Worm (Caenorhabditis elegans) whole organism, late embryonic: Measurements from ENCODE around the gene F46F3.3.

Experiments
- K09A11.1 ChIP-seq: sonication (generic microtip); optimal IDR thresholded peaks from 2 replicates; lab custom pipeline; 2017; ENCODE audit warnings: antibody characterized with exemption, mild to moderate bottlenecking, missing genetic modification characterization, missing compliant biosample characterization; ENCODE audit not compliant: insufficient read depth
- ceh-19 ChIP-seq: fragments of 200-800 bp; sonication (Bioruptor generic); optimal IDR thresholded peaks from 2 replicates; lab custom pipeline; 2018; ENCODE audit warnings: mild to moderate bottlenecking, missing genetic modification characterization, missing compliant biosample characterization
- ceh-9 ChIP-seq: sonication (generic microtip); optimal IDR thresholded peaks from 2 replicates; lab custom pipeline; 2016; ENCODE audit warnings: mild to moderate bottlenecking, missing genetic modification characterization, inconsistent platforms, missing compliant biosample characterization
- dmd-4 ChIP-seq: sonication (generic microtip); optimal IDR thresholded peaks from 2 replicates; lab custom pipeline; 2016; ENCODE audit warnings: borderline replicate concordance, missing genetic modification characterization, missing compliant biosample characterization
- dve-1 ChIP-seq: sonication (generic microtip); optimal IDR thresholded peaks from 2 replicates; lab custom pipeline; 2017; ENCODE audit warnings: antibody characterized with exemption, mild to moderate bottlenecking, missing genetic modification characterization, missing compliant biosample characterization
- fkh-10 ChIP-seq: fragments of 150-350 bp; optimal IDR thresholded peaks from 2 replicates; lab custom pipeline; 2014; ENCODE audit warnings: missing biosample characterization, missing genetic modification reagents, missing genetic modification characterization
- hlh-30 ChIP-seq: sonication (generic microtip); optimal IDR thresholded peaks from 2 replicates; lab custom pipeline; 2017; ENCODE audit warnings: antibody characterized with exemption, missing genetic modification characterization, missing compliant biosample characterization; ENCODE audit not compliant: insufficient read depth
- pha-4 ChIP-seq: fragments of 150-350 bp; optimal IDR thresholded peaks from 2 replicates; lab custom pipeline; 2018; ENCODE audit warnings: missing biosample characterization, missing genetic modification reagents, missing genetic modification characterization
- pqm-1 ChIP-seq: sonication (generic microtip); optimal IDR thresholded peaks from 2 replicates; lab custom pipeline; 2016; ENCODE audit warnings: missing genetic modification characterization, missing compliant biosample characterization
- tbx-2 ChIP-seq: sonication (generic microtip); optimal IDR thresholded peaks from 2 replicates; lab custom pipeline; 2016; ENCODE audit warnings: missing genetic modification characterization, missing compliant biosample characterization

DNA sequence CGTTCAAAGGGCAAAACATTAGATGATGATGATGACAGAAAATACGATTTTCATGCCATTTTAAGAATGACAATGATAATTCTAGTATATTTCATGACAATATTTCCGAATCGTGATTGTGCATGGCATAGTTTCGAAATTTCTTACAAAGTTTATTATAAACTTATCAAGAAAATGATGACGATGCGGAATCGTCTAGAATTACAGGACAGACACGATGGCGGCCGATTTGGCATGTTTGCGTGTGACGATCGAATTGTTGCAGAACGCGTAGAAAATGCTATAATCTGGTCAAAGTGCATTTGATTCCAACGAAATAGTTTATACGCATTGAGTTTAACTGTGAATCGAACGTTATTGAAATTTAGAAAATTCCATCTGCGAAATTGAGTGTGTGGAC lies 18.0 kb upstream of the F46F3.3 start:
- TF ChIP-seq fkh-10 (GFP tag; lab: Kevin White, UChicago), result no peak
- no peak for TF ChIP-seq pha-4 (tag; lab: Kevin White, UChicago)
- TF ChIP-seq ceh-9 (tag; lab: Kevin White, UChicago), result no peak
- TF ChIP-seq K09A11.1 (tag; lab: Kevin White, UChicago), result no peak
- TF ChIP-seq dmd-4 (tag; lab: Kevin White, UChicago), result no peak
- TF ChIP-seq pqm-1, result no peak
- TF ChIP-seq hlh-30 (tag; lab: Kevin White, UChicago), result no peak
- TF ChIP-seq tbx-2, result no peak
- TF ChIP-seq dve-1 (tag; lab: Kevin White, UChicago), result no peak
- TF ChIP-seq ceh-19 (GFP tag; lab: Kevin White, UChicago), result no peak
